Worm (Caenorhabditis elegans): ENCODE measurements around the gene apc-10.

apc-10 gene

DNA sequence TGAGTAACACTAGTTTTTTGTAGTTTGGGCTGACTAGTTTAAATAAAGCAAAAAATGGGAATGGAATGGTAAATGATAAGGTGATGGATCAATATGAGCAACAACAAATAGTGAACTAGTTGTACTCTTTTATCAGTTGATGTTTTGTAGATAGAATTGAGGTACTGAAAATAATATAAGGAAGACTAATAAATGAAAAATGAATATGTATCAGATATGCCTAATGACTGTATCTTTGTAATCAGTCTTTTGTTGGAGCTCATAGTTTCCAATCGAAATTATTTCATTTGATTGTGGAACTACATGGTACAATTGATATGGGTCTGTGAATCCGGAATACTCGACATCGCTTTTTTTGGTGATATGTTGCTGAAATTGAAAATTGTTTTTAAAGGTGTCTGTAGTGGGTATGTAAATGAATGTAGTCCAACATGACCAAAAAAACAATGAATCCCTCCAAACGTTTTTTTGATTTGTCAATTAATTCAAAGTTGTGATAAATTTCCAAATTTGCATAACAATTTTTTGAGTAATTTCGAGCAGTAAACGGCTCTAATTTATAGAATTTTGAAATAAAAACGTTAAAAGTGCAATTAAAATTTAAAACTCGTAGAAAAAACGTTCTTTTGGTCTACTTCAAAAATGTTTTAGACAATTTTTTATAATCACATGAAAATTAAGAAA is 16.0 kb downstream of the apc-10 start, which contains the start of gene F15H10.12:
F15H10.12 (minus strand) TSS at position 51 of the 684 bp plus-strand sequence.
- TF ChIP-seq lin-40 (tag; optimal IDR thresholded peaks at IDR 0.05) (no peak), nhr-80 (tag; optimal IDR thresholded peaks at IDR 0.05) (no peak), ztf-28 (GFP tag; IDR thresholded peaks at IDR 0.05) (no peak), rcor-1 (GFP tag; IDR thresholded peaks at IDR 0.05) (no peak), C17E4.6 (GFP tag; IDR thresholded peaks at IDR 0.05) (no peak), atf-7 (tag; optimal IDR thresholded peaks at IDR 0.05) (no peak), bed-2 (GFP tag; IDR thresholded peaks at IDR 0.05) (no peak), nhr-90 (tag; optimal IDR thresholded peaks at IDR 0.05) (no peak), rpc-1 (optimal IDR thresholded peaks at IDR 0.05) (no peak), rpc-1 (tag; optimal IDR thresholded peaks at IDR 0.05) (no peak), nhr-27 (tag; optimal IDR thresholded peaks at IDR 0.05) (no peak), madf-6 (GFP tag; IDR thresholded peaks at IDR 0.05) (no peak), lsl-1 (GFP tag; optimal IDR thresholded peaks at IDR 0.05) (no peak)

DNA sequence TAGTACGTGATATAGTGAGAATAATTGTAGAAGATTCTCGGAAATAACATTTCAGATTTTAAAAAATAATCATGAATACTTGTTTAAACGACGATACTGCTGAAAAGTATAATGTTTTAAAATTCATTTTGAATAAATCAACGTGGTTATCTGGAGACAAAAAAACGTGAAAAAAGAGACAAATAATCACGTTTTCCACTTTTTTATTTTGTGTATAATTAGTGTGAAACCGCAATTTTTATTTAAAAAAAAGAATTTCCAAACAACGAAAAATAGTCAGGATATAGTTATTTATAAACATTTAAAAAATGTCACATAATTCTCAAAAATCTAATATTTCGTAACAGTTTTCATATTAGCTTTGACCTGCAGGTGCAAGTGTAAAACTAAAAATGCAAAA is 19.8 kb downstream of the apc-10 start, which contains the start of gene F15H10.7:
F15H10.7 (minus strand) TSS at position 101 of the 400 bp plus-strand sequence.
- TF ChIP-seq rpc-1 (optimal IDR thresholded peaks at IDR 0.05) (no peak), rpc-1 (tag; optimal IDR thresholded peaks at IDR 0.05) (no peak), bed-1 (GFP tag; IDR thresholded peaks at IDR 0.05) (no peak), atf-7 (tag; optimal IDR thresholded peaks at IDR 0.05) (no peak), D2030.7 (GFP tag; IDR thresholded peaks at IDR 0.05) (no peak), nhr-90 (tag; optimal IDR thresholded peaks at IDR 0.05) (no peak), ztf-22 (GFP tag; optimal IDR thresholded peaks at IDR 0.05) (no peak), let-607 (tag; optimal IDR thresholded peaks at IDR 0.05) (no peak), mel-28 (tag; optimal IDR thresholded peaks at IDR 0.05; ENCODE audit: borderline replicate concordance) (no peak), ceh-40 (GFP tag; IDR thresholded peaks at IDR 0.05) (no peak), lin-40 (tag; optimal IDR thresholded peaks at IDR 0.05) (no peak), madf-3 (GFP tag; IDR thresholded peaks at IDR 0.05) (no peak), lin-54 (GFP tag; optimal IDR thresholded peaks at IDR 0.05) (no peak), sdz-38 (tag; optimal IDR thresholded peaks at IDR 0.05) (no peak), lin-35 (GFP tag; optimal IDR thresholded peaks at IDR 0.05) (no peak), snpc-3.4 (tag; optimal IDR thresholded peaks at IDR 0.05) (no peak), Y79H2A.3 (GFP tag; conservative IDR thresholded peaks at IDR 0.05) (no peak), aptf-2 (GFP tag; conservative IDR thresholded peaks at IDR 0.05) (no peak), attf-5 (GFP tag; optimal IDR thresholded peaks at IDR 0.05) (no peak), F57A8.1 (GFP tag; optimal IDR thresholded peaks at IDR 0.05) (no peak)

DNA sequence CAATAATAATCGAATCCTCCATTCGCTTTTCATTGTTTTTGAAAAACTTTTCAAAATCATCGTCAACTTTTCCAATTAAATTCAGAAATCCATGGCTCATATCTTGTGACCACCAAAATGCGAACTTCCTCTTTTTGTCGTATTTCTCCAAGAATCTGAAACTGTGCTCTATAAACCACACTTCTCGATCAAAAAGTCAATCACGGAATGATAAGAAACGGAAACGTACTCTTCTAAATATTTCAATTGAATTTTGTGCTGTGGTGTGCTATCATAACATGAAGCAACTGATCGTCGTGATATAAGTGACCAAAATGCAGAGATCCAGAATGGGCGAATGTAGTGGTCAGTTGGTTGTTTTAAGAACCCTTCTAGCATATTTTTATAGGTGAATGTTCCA is 21.5 kb downstream of the apc-10 start:
- TF ChIP-seq gei-17 (GFP tag; optimal IDR thresholded peaks at IDR 0.05) (no peak), Y95B8A.8 (GFP tag; IDR thresholded peaks at IDR 0.05) (no peak), K11D2.4 (GFP tag; IDR thresholded peaks at IDR 0.05) (no peak), nhr-80 (tag; optimal IDR thresholded peaks at IDR 0.05) (peak; percentile 74)

DNA sequence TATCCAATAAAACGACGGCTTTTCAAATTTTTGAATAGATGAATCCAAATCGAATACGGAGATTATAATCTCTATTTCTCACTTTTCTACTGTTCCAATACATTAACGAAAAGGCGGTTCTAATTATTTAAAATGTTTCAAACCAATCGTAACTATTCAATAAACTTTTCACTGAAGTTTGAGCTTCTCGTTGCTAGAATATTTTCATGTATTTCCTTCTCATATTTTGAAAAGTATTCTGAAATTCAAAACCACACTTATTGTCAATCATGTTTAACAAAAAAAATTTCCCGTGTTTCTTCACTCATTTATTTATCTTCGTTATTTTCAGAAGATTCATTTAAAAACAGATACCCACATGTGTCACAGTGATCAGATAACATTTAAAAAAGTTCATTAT is 23.3 kb downstream of the apc-10 start, which contains the start of gene F15H10.8:
F15H10.8 (minus strand) TSS at position 101 of the 400 bp plus-strand sequence.
- TF ChIP-seq F10E7.11 (tag; optimal IDR thresholded peaks at IDR 0.05): no peak
- no peak for TF ChIP-seq F55B11.4 (tag; optimal IDR thresholded peaks at IDR 0.05; ENCODE audit: borderline replicate concordance, insufficient read depth)
- TF ChIP-seq madf-3 (GFP tag; IDR thresholded peaks at IDR 0.05): no peak
- TF ChIP-seq ccch-3 (GFP tag; optimal IDR thresholded peaks at IDR 0.05): no peak
- TF ChIP-seq akir-1 (GFP tag; optimal IDR thresholded peaks at IDR 0.05): no peak
- no peak for TF ChIP-seq sdz-38 (tag; optimal IDR thresholded peaks at IDR 0.05)
- TF ChIP-seq F57A8.1 (GFP tag; optimal IDR thresholded peaks at IDR 0.05): no peak
- TF ChIP-seq Y79H2A.3 (GFP tag; conservative IDR thresholded peaks at IDR 0.05): no peak
- TF ChIP-seq B0261.1 (tag; optimal IDR thresholded peaks at IDR 0.05): no peak
- TF ChIP-seq pha-4 (tag; optimal IDR thresholded peaks at IDR 0.05): no peak

Measured in whole organism, young adult.